Worm (Caenorhabditis elegans): ENCODE measurements around the gene lgc-58.

ce11 chrX:6103297-6103696, 28.0 kb downstream of the lgc-58 start, which contains the start of gene C15H9.11:
- no peak for TF ChIP-seq nhr-76 (tag; optimal IDR thresholded peaks at IDR 0.05)
- TF ChIP-seq Y105C5A.15 (GFP tag; IDR thresholded peaks at IDR 0.05) = no peak
- no peak for TF ChIP-seq nhr-6 (tag; optimal IDR thresholded peaks at IDR 0.05)

Measured in whole organism, L4 larva.